Fruit fly (Drosophila melanogaster) whole organism: ENCODE measurements around the gene bol.

Experiments used
- CG8478 ChIP-seq: fragments of >200 bp; optimal IDR thresholded peaks from 2 replicates; lab custom pipeline; 2018; ENCODE audit warnings: inconsistent platforms
- pan ChIP-seq: fragments of >200 bp; optimal IDR thresholded peaks from 2 replicates; lab custom pipeline; 2017
- psq ChIP-seq: fragments of >200 bp; optimal IDR thresholded peaks from 2 replicates; lab custom pipeline; 2017

DNA sequence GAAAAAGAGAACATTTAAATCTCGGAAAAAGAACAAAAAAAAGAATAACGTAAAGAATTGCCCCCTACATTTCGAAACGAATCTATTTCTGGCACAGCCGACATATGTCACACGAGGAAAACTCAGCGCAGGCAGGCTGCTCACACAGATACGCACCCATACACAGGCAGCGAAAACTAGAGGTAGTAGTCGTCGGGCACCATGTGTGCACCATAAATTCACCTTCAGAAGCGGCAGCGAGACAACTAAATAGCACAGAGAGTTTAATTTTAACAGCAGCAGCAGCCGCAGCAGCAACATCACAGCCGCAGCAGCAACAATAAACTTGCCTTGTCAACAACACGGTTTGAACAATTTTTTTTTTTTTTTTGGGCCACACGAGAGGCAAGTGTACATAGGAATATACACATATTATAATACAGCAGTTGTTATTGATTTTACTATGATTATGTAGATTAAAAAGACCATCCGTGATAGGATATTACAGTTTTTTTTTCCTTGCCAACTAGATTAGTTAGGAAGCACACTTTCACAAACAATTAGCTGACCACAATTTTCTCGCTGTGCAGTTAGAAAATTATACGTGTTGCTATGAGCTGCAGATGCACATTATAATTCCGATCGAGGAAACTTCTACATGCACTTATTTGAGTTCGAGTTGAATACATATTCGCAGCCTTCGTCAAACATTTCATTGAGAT is 20.5 kb downstream of the bol start:
- no peak for TF ChIP-seq CG8478 (lab: Kevin White, UChicago)
- no peak for TF ChIP-seq psq (lab: Kevin White, UChicago)
- TF ChIP-seq pan (lab: Kevin White, UChicago), result no peak
